Worm (Caenorhabditis elegans) whole organism, L4/young adult: Measurements from ENCODE around the gene T24H10.5.

Experiments
- W03F9.2 ChIP-seq: fragments of 150-350 bp; optimal IDR thresholded peaks from 2 replicates; lab custom pipeline; 2014; ENCODE audit warnings: missing biosample characterization, missing genetic modification characterization
- dao-5 ChIP-seq: sonication (generic microtip); optimal IDR thresholded peaks from 2 replicates; lab custom pipeline; 2016; ENCODE audit warnings: missing genotype, missing genetic modification characterization, moderate library complexity, missing compliant biosample characterization

- TF ChIP-seq W03F9.2 (no peak), dao-5 (tag; lab: Kevin White, UChicago) (no peak)
Observed at ce11 chrII:9098505-9098904, 2.4 kb upstream of the T24H10.5 start, which contains the start of gene clh-5.
